Fruit fly (Drosophila melanogaster): ENCODE measurements around the gene mew.

Gene mew

DNA sequence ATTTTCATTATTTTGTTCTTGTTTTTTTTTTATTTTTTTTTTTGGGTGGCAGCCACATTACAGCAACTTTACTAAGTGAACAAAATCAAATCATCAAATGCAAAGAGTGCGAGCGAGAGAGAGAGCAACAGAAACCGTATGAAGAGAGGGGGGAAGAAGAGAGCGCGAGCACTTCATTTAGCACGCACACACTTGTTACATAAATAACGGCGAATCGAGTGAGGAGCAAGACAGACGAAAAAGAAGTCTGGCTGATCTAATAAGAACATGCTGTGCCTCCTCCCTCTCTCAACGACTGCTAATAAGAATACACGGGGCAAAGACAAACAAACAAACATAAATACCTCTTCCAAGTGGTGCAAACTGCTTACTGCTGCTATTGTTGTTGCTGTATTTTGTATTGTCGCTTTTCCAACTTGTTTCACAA, 26.3 kb upstream of the mew start:
- TF ChIP-seq CG11504 (tag; optimal IDR thresholded peaks at IDR 0.05) = no peak
- TF ChIP-seq klu (GFP tag; IDR thresholded peaks at IDR 0.05) = no peak
- TF ChIP-seq chinmo (GFP tag; IDR thresholded peaks at IDR 0.05; ENCODE audit: partially characterized antibody) = 0 out of 4 replicates have a peak, but pooled peaks have one; percentile 56
- TF ChIP-seq NC2α (GFP tag; optimal IDR thresholded peaks at IDR 0.05) = no peak
- peak; percentile 75; the same call in 1 of the 2 replicates for TF ChIP-seq CG4360 (GFP tag; IDR thresholded peaks at IDR 0.05)
- TF ChIP-seq D19B (GFP tag; optimal IDR thresholded peaks at IDR 0.05) = no peak
- TF ChIP-seq Hr3 (GFP tag; optimal IDR thresholded peaks at IDR 0.05) = no peak
- no peak for TF ChIP-seq CG8359 (GFP tag; optimal IDR thresholded peaks at IDR 0.05; ENCODE audit: borderline replicate concordance)
- no peak for TF ChIP-seq CG7839 (tag; optimal IDR thresholded peaks at IDR 0.05)
- no peak for TF ChIP-seq crc (GFP tag; optimal IDR thresholded peaks at IDR 0.05)
- peak; percentile 65 to 86 for TF ChIP-seq Trl (optimal IDR thresholded peaks at IDR 0.05)
- TF ChIP-seq Trl (GFP tag; optimal IDR thresholded peaks at IDR 0.05) = no peak
- no peak for TF ChIP-seq unpg (GFP tag; optimal IDR thresholded peaks at IDR 0.05)
- no peak for TF ChIP-seq Sry-β (GFP tag; optimal IDR thresholded peaks at IDR 0.05)
- no peak for TF ChIP-seq CG6791 (GFP tag; IDR thresholded peaks at IDR 0.05; ENCODE audit: partially characterized antibody)
- no peak for TF ChIP-seq mam (GFP tag; optimal IDR thresholded peaks at IDR 0.05)
- no peak for TF ChIP-seq Aef1 (GFP tag; IDR thresholded peaks at IDR 0.05)
- TF ChIP-seq Hmr (GFP tag; optimal IDR thresholded peaks at IDR 0.05) = peak; percentile 14
- no peak for TF ChIP-seq gsb-n (tag; optimal IDR thresholded peaks at IDR 0.05)
- TF ChIP-seq seq (GFP tag; IDR thresholded peaks at IDR 0.05) = no peak
- peak; percentile 36 for TF ChIP-seq lab (GFP tag; optimal IDR thresholded peaks at IDR 0.05)
- 0 out of 2 replicates have a peak, but pooled peaks have one; percentile 8 for TF ChIP-seq MBD-R2 (GFP tag; IDR thresholded peaks at IDR 0.05)
- no peak for TF ChIP-seq CG3838 (GFP tag; optimal IDR thresholded peaks at IDR 0.05)
- TF ChIP-seq BtbVII (GFP tag; optimal IDR thresholded peaks at IDR 0.05) = no peak
- peak; percentile 47 for TF ChIP-seq p53 (GFP tag; optimal IDR thresholded peaks at IDR 0.05)
- no peak for TF ChIP-seq YL-1 (GFP tag; optimal IDR thresholded peaks at IDR 0.05)
- TF ChIP-seq CG11085 (GFP tag; IDR thresholded peaks at IDR 0.05) = no peak
- TF ChIP-seq CG8290 (GFP tag; optimal IDR thresholded peaks at IDR 0.05) = no peak
- peak in 1 of 2 experiments; percentile 10 for TF ChIP-seq CG8290 (tag; optimal IDR thresholded peaks at IDR 0.05)
- no peak for TF ChIP-seq Xrp1 (GFP tag; IDR thresholded peaks at IDR 0.05)
- no peak for TF ChIP-seq Nf-YA (GFP tag; IDR thresholded peaks at IDR 0.05)
- TF ChIP-seq kah (GFP tag; optimal IDR thresholded peaks at IDR 0.05) = peak; percentile 72
- TF ChIP-seq CG12744 (GFP tag; optimal IDR thresholded peaks at IDR 0.05) = no peak
- no peak for TF ChIP-seq CG4424 (GFP tag; optimal IDR thresholded peaks at IDR 0.05)
- TF ChIP-seq sens (GFP tag) = peak; percentile 68
- no peak for TF ChIP-seq fd96Cb (tag; optimal IDR thresholded peaks at IDR 0.05)
- no peak for TF ChIP-seq CG7745 (tag; optimal IDR thresholded peaks at IDR 0.05)
- peak; percentile 90 to 98 for TF ChIP-seq insv (GFP tag; optimal IDR thresholded peaks at IDR 0.05)
- no peak for TF ChIP-seq ftz-f1 (GFP tag; optimal IDR thresholded peaks at IDR 0.05)
- TF ChIP-seq nom (GFP tag; optimal IDR thresholded peaks at IDR 0.05) = no peak
- TF ChIP-seq Rfx (GFP tag; IDR thresholded peaks at IDR 0.05) = no peak
- peak; percentile 51 for TF ChIP-seq CG31365 (tag; optimal IDR thresholded peaks at IDR 0.05)
- TF ChIP-seq CG3163 (GFP tag; optimal IDR thresholded peaks at IDR 0.05) = no peak
- no peak for TF ChIP-seq CG1792 (GFP tag; optimal IDR thresholded peaks at IDR 0.05)
- TF ChIP-seq Side (GFP tag; optimal IDR thresholded peaks at IDR 0.05) = no peak
- TF ChIP-seq CG6813 (GFP tag; optimal IDR thresholded peaks at IDR 0.05) = peak; percentile 19
- no peak for TF ChIP-seq CG10147 (GFP tag; optimal IDR thresholded peaks at IDR 0.05)
- no peak for TF ChIP-seq ewg (GFP tag; optimal IDR thresholded peaks at IDR 0.05)
- no peak for TF ChIP-seq tin (GFP tag; optimal IDR thresholded peaks at IDR 0.05)
- no peak for TF ChIP-seq CG15601 (tag; optimal IDR thresholded peaks at IDR 0.05)
- no peak for TF ChIP-seq CG1024 (GFP tag; IDR thresholded peaks at IDR 0.05)
- TF ChIP-seq en (GFP tag; optimal IDR thresholded peaks at IDR 0.05) = no peak
